Fruit fly (Drosophila melanogaster) whole organism, prepupa: Measurements from ENCODE around the gene CG5181.

ENCODE experiments used
- CG10669 ChIP-seq: fragments of 200-800 bp; sonication (Bioruptor generic); optimal IDR thresholded peaks from 3 replicates; lab custom pipeline; 2018; ENCODE audit warnings: missing biosample characterization, mild to moderate bottlenecking, missing genetic modification characterization, moderate library complexity
- CG16779 ChIP-seq: fragments of 200-800 bp; sonication (Bioruptor generic); optimal IDR thresholded peaks from 3 replicates; lab custom pipeline; 2017; ENCODE audit warnings: missing biosample characterization, mild to moderate bottlenecking, missing genetic modification characterization
- CG34406 ChIP-seq: fragments of 200-800 bp; sonication (Bioruptor generic); optimal IDR thresholded peaks from 3 replicates; lab custom pipeline; 2016; ENCODE audit warnings: missing biosample characterization, missing genetic modification characterization
- CG6276 ChIP-seq: fragments of 200-800 bp; sonication (Bioruptor generic); optimal IDR thresholded peaks from 2 replicates; lab custom pipeline; 2017; ENCODE audit warnings: missing biosample characterization, mild to moderate bottlenecking, missing genetic modification characterization
- CG6854 ChIP-seq: fragments of 200-800 bp; sonication (Bioruptor generic); optimal IDR thresholded peaks from 2 replicates; lab custom pipeline; 2017; ENCODE audit warnings: missing biosample characterization, mild to moderate bottlenecking, missing genetic modification characterization
- CG8319 ChIP-seq: fragments of 200-800 bp; sonication (Bioruptor generic); optimal IDR thresholded peaks from 3 replicates; lab custom pipeline; 2016; ENCODE audit warnings: missing biosample characterization, missing genetic modification characterization
- Eip93F ChIP-seq: fragments of 200-800 bp; sonication (Bioruptor generic); optimal IDR thresholded peaks from 2 replicates; lab custom pipeline; 2016; ENCODE audit warnings: missing biosample characterization, mild to moderate bottlenecking, missing genetic modification characterization
- Sox14 ChIP-seq: fragments of 200-800 bp; sonication (Bioruptor generic); optimal IDR thresholded peaks from 3 replicates; lab custom pipeline; 2016; ENCODE audit warnings: missing biosample characterization, missing genetic modification characterization
- achi ChIP-seq: fragments of 200-800 bp; sonication (Bioruptor generic); optimal IDR thresholded peaks from 3 replicates; lab custom pipeline; 2016; ENCODE audit warnings: missing biosample characterization, missing genetic modification characterization
- cyc ChIP-seq: fragments of 200-800 bp; sonication (Bioruptor generic); optimal IDR thresholded peaks from 3 replicates; lab custom pipeline; 2016; ENCODE audit warnings: missing biosample characterization, missing genetic modification characterization
- pdm3 ChIP-seq: fragments of 200-800 bp; sonication (Bioruptor generic); optimal IDR thresholded peaks from 3 replicates; lab custom pipeline; 2016; ENCODE audit warnings: missing biosample characterization, missing genetic modification characterization
- spab ChIP-seq: fragments of 200-800 bp; sonication (Bioruptor generic); optimal IDR thresholded peaks from 2 replicates; lab custom pipeline; 2017; ENCODE audit warnings: missing biosample characterization, mild to moderate bottlenecking, missing genetic modification characterization, missing genetic modification reagents
- topi ChIP-seq: fragments of 200-800 bp; sonication (Bioruptor generic); optimal IDR thresholded peaks from 3 replicates; lab custom pipeline; 2016; ENCODE audit warnings: missing biosample characterization, missing genetic modification characterization

DNA sequence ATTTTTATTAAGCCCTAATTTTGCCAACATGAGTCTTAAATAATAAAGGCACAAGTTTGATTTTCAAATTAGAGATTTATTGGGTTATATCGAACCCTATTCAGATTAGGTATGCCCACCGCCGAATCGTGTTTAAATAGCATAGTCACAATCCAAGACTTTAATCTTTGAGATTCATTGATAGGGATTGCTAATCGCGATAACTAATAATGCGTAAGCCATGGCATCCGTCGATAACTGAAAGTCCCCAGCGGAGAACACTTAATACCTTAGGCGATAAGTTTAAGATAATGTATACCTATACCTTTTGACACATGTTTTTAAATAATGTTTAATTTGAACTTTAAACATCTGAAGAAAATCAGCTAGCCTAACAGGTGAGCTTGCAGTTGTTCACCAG, 25.9 kb upstream of the CG5181 start:
- TF ChIP-seq CG6854 (GFP tag; lab: Kevin White, UChicago) (no peak), pdm3 (GFP tag; lab: Kevin White, UChicago) (no peak), CG10669 (GFP tag; lab: Kevin White, UChicago) (no peak), CG6276 (no peak), topi (no peak), achi (GFP tag; lab: Kevin White, UChicago) (no peak), CG34406 (GFP tag; lab: Kevin White, UChicago) (no peak), spab (GFP tag; lab: Kevin White, UChicago) (no peak), CG8319 (no peak), Eip93F (GFP tag; lab: Kevin White, UChicago) (no peak), CG16779 (tag; lab: Kevin White, UChicago) (no peak), cyc (GFP tag; lab: Kevin White, UChicago) (no peak), Sox14 (GFP tag; lab: Kevin White, UChicago) (no peak)
